Worm (Caenorhabditis elegans) whole organism, L2 larva: ENCODE results near the gene cal-1.

Experiments used
- C34F6.9 ChIP-seq: fragments of 150-350 bp; optimal IDR thresholded peaks from 2 replicates; lab custom pipeline; 2014; ENCODE audit warnings: missing biosample characterization, missing genetic modification characterization
- F13H6.1 ChIP-seq: sonication (generic microtip); optimal IDR thresholded peaks from 2 replicates; lab custom pipeline; 2016; ENCODE audit warnings: missing genetic modification characterization, missing compliant biosample characterization
- R02D3.7 ChIP-seq: fragments of 150-350 bp; optimal IDR thresholded peaks from 2 replicates; lab custom pipeline; 2014; ENCODE audit warnings: missing biosample characterization, missing genetic modification characterization
- Y55F3AM.14 ChIP-seq: fragments of 200-800 bp; sonication (Bioruptor generic); optimal IDR thresholded peaks from 2 replicates; lab custom pipeline; 2018; ENCODE audit warnings: mild to moderate bottlenecking, missing genetic modification characterization, missing compliant biosample characterization
- ZK546.5 ChIP-seq: sonication (generic microtip); optimal IDR thresholded peaks from 2 replicates; lab custom pipeline; 2017; ENCODE audit warnings: missing biosample characterization, missing genetic modification characterization
- alr-1 ChIP-seq: fragments of 150-350 bp; optimal IDR thresholded peaks from 2 replicates; lab custom pipeline; 2014; ENCODE audit warnings: missing biosample characterization, missing genetic modification characterization
- aly-2 ChIP-seq: fragments of 150-350 bp; optimal IDR thresholded peaks from 2 replicates; lab custom pipeline; 2014; ENCODE audit warnings: missing biosample characterization, missing genetic modification characterization
- ama-1 ChIP-seq: fragments of 150-350 bp; optimal IDR thresholded peaks from 2 replicates; lab custom pipeline; 2018; ENCODE audit warnings: inconsistent platforms
- blmp-1 ChIP-seq: sonication (generic microtip); optimal IDR thresholded peaks from 2 replicates; lab custom pipeline; 2017; ENCODE audit warnings: missing genetic modification characterization, mild to moderate bottlenecking, missing compliant biosample characterization, antibody characterized with exemption, moderate library complexity; ENCODE audit not compliant: insufficient read depth
- ceh-16 ChIP-seq: fragments of 150-350 bp; optimal IDR thresholded peaks from 2 replicates; lab custom pipeline; 2014; ENCODE audit warnings: missing biosample characterization, missing genetic modification characterization
- ceh-82 ChIP-seq: fragments of 150-350 bp; optimal IDR thresholded peaks from 2 replicates; lab custom pipeline; 2014; ENCODE audit warnings: missing biosample characterization, missing genetic modification characterization
- crh-2 ChIP-seq: sonication (generic microtip); optimal IDR thresholded peaks from 2 replicates; lab custom pipeline; 2017; ENCODE audit warnings: missing biosample characterization, missing genetic modification characterization
- dmd-4 ChIP-seq: sonication (generic microtip); optimal IDR thresholded peaks from 2 replicates; lab custom pipeline; 2017; ENCODE audit warnings: missing biosample characterization, missing genetic modification characterization
- egl-27 ChIP-seq: sonication (generic microtip); optimal IDR thresholded peaks from 3 replicates; lab custom pipeline; 2017; ENCODE audit warnings: missing biosample characterization, missing genetic modification reagents, missing genetic modification characterization
- elt-1 ChIP-seq: fragments of 150-350 bp; optimal IDR thresholded peaks from 2 replicates; lab custom pipeline; 2014; ENCODE audit warnings: missing biosample characterization, missing genetic modification characterization
- fos-1 ChIP-seq: fragments of 150-350 bp; optimal IDR thresholded peaks from 2 replicates; lab custom pipeline; 2014; ENCODE audit warnings: missing biosample characterization, missing genetic modification characterization
- gmeb-1 ChIP-seq: fragments of 150-350 bp; optimal IDR thresholded peaks from 2 replicates; lab custom pipeline; 2014; ENCODE audit warnings: missing biosample characterization, missing genetic modification characterization
- lin-11 ChIP-seq: fragments of 150-350 bp; sonication (generic microtip); optimal IDR thresholded peaks from 2 replicates; lab custom pipeline; 2014; ENCODE audit warnings: missing biosample characterization, missing genetic modification characterization, inconsistent platforms, mixed read lengths
- lin-13 ChIP-seq: fragments of 150-350 bp; optimal IDR thresholded peaks from 2 replicates; lab custom pipeline; 2014; ENCODE audit warnings: missing biosample characterization, missing genetic modification reagents, missing genetic modification characterization
- lin-39 ChIP-seq: fragments of 150-350 bp; optimal IDR thresholded peaks from 2 replicates; lab custom pipeline; 2014; ENCODE audit warnings: missing biosample characterization, missing genetic modification reagents, missing genetic modification characterization
- lsy-2 ChIP-seq, 2 experiments: fragments of 150-350 bp in 1 of 2; sonication (generic microtip) in 1 of 2; optimal IDR thresholded peaks; 2 replicates each; lab custom pipeline; 2014 to 2017; ENCODE audit warnings: missing biosample characterization in 2 of 2, missing genetic modification characterization in 2 of 2
- mbf-1 ChIP-seq: sonication (generic microtip); optimal IDR thresholded peaks from 2 replicates; lab custom pipeline; 2017; ENCODE audit warnings: missing biosample characterization, missing genetic modification characterization
- mdl-1 ChIP-seq, 2 experiments: fragments of 150-350 bp in 1 of 2; sonication (generic microtip) in 1 of 2; optimal IDR thresholded peaks; 2 replicates each; lab custom pipeline; 2017; ENCODE audit warnings: missing biosample characterization in 2 of 2, missing genetic modification characterization in 2 of 2
- nhr-10 ChIP-seq: sonication (generic microtip); optimal IDR thresholded peaks from 2 replicates; lab custom pipeline; 2017; ENCODE audit warnings: missing biosample characterization, missing genetic modification characterization
- nhr-11 ChIP-seq: fragments of 150-350 bp; optimal IDR thresholded peaks from 2 replicates; lab custom pipeline; 2014; ENCODE audit warnings: missing biosample characterization, missing genetic modification characterization
- nhr-12 ChIP-seq: fragments of 150-350 bp; optimal IDR thresholded peaks from 2 replicates; lab custom pipeline; 2014; ENCODE audit warnings: missing biosample characterization, missing genetic modification characterization
- nhr-129 ChIP-seq: fragments of 150-350 bp; optimal IDR thresholded peaks from 2 replicates; lab custom pipeline; 2014; ENCODE audit warnings: missing biosample characterization, missing genetic modification characterization
- nhr-21 ChIP-seq: fragments of 150-350 bp; optimal IDR thresholded peaks from 2 replicates; lab custom pipeline; 2014; ENCODE audit warnings: missing biosample characterization, missing genetic modification characterization
- nhr-23 ChIP-seq: fragments of 150-350 bp; optimal IDR thresholded peaks from 2 replicates; lab custom pipeline; 2014; ENCODE audit warnings: missing biosample characterization, missing genetic modification reagents, missing genetic modification characterization
- nhr-237 ChIP-seq: fragments of 150-350 bp; optimal IDR thresholded peaks from 2 replicates; lab custom pipeline; 2014; ENCODE audit warnings: missing biosample characterization, missing genetic modification characterization
- nhr-25 ChIP-seq: fragments of 150-350 bp; sonication (generic microtip); optimal IDR thresholded peaks from 3 replicates; lab custom pipeline; 2014; ENCODE audit warnings: missing biosample characterization, missing genetic modification characterization
- nhr-6 ChIP-seq: fragments of 150-350 bp; optimal IDR thresholded peaks from 2 replicates; lab custom pipeline; 2014; ENCODE audit warnings: missing biosample characterization, missing genetic modification characterization
- nhr-77 ChIP-seq: fragments of 150-350 bp; optimal IDR thresholded peaks from 2 replicates; lab custom pipeline; 2014; ENCODE audit warnings: missing biosample characterization, missing genetic modification characterization
- peb-1 ChIP-seq: fragments of 150-350 bp; optimal IDR thresholded peaks from 2 replicates; lab custom pipeline; 2014; ENCODE audit warnings: missing biosample characterization, missing genetic modification characterization
- sem-4 ChIP-seq: fragments of 150-350 bp; optimal IDR thresholded peaks from 2 replicates; lab custom pipeline; 2014; ENCODE audit warnings: missing biosample characterization, missing genetic modification reagents, missing genetic modification characterization
- sma-3 ChIP-seq: sonication (generic microtip); optimal IDR thresholded peaks from 2 replicates; lab custom pipeline; 2016; ENCODE audit warnings: missing genetic modification reagents, missing genetic modification characterization, missing compliant biosample characterization
- sma-9 ChIP-seq, 2 experiments: fragments of 150-350 bp in 1 of 2; sonication (generic microtip) in 1 of 2; optimal IDR thresholded peaks; 2 replicates each; lab custom pipeline; 2014 to 2016; ENCODE audit warnings: missing genetic modification characterization in 2 of 2, mild to moderate bottlenecking in 1 of 2, missing biosample characterization in 1 of 2, missing compliant biosample characterization in 1 of 2, missing genetic modification reagents in 1 of 2, moderate library complexity in 1 of 2
- snpc-4 ChIP-seq: fragments of 150-350 bp; optimal IDR thresholded peaks from 2 replicates; lab custom pipeline; 2014; ENCODE audit warnings: missing biosample characterization, missing genetic modification characterization
- unc-39 ChIP-seq: fragments of 150-350 bp; optimal IDR thresholded peaks from 2 replicates; lab custom pipeline; 2014; ENCODE audit warnings: missing biosample characterization, missing genetic modification characterization
- unc-55 ChIP-seq: fragments of 150-350 bp; sonication (generic microtip); optimal IDR thresholded peaks from 3 replicates; lab custom pipeline; 2014; ENCODE audit warnings: missing biosample characterization, missing genetic modification reagents, missing genetic modification characterization
- unc-62 ChIP-seq: fragments of 150-350 bp; optimal IDR thresholded peaks from 2 replicates; lab custom pipeline; 2014; ENCODE audit warnings: missing biosample characterization, missing genetic modification reagents, missing genetic modification characterization
- zag-1 ChIP-seq: fragments of 150-350 bp; optimal IDR thresholded peaks from 2 replicates; lab custom pipeline; 2014; ENCODE audit warnings: missing biosample characterization, missing genetic modification characterization
- ztf-1 ChIP-seq: fragments of 200-800 bp; sonication (Bioruptor generic); conservative IDR thresholded peaks from 2 replicates; pipeline ENCODE4 v1.3.6; 2022; ENCODE audit warnings: missing genetic modification characterization, missing compliant biosample characterization
- ztf-11 ChIP-seq: sonication (generic microtip); optimal IDR thresholded peaks from 2 replicates; lab custom pipeline; 2017; ENCODE audit warnings: missing biosample characterization, missing genetic modification characterization
- ztf-4 ChIP-seq: fragments of 150-350 bp; optimal IDR thresholded peaks from 2 replicates; lab custom pipeline; 2014; ENCODE audit warnings: missing biosample characterization, missing genetic modification characterization

Gene cal-1

DNA sequence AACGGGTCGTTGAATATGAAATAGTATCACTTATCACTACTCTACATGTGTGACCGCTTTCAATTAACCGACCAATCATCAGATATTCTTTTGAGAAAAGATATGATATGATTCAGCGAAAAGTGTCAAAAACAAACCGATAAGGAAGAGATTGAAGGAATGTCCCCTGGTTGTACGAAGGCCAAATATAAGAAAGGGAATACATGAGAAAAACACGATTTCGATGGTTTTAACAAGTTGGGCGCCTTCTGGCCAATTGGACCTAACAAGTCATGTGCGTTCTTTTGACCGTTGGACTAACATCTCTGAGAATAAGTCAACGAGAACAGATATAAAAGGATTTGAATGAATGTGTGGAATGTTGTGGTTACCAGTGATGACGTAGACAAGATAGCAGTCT is 38.8 kb upstream of the cal-1 start:
- TF ChIP-seq ama-1 (lab: Kevin White, UChicago) (peak; percentile 24), nhr-10 (no peak), gmeb-1 (peak; percentile 13), dmd-4 (tag; lab: Kevin White, UChicago) (no peak), C34F6.9 (tag; lab: Kevin White, UChicago) (no peak), nhr-129 (tag; lab: Kevin White, UChicago) (peak; percentile 47), sma-9 (GFP tag; optimal IDR thresholded peaks at IDR 0.05; lab: Kevin White, UChicago) (peak; percentile 51), sma-9 (tag; optimal IDR thresholded peaks at IDR 0.05; lab: Kevin White, UChicago) (no peak), nhr-21 (peak; percentile 58), sma-3 (GFP tag; lab: Kevin White, UChicago) (peak; percentile 78), alr-1 (tag; lab: Kevin White, UChicago) (no peak), blmp-1 (peak; percentile 38)

DNA sequence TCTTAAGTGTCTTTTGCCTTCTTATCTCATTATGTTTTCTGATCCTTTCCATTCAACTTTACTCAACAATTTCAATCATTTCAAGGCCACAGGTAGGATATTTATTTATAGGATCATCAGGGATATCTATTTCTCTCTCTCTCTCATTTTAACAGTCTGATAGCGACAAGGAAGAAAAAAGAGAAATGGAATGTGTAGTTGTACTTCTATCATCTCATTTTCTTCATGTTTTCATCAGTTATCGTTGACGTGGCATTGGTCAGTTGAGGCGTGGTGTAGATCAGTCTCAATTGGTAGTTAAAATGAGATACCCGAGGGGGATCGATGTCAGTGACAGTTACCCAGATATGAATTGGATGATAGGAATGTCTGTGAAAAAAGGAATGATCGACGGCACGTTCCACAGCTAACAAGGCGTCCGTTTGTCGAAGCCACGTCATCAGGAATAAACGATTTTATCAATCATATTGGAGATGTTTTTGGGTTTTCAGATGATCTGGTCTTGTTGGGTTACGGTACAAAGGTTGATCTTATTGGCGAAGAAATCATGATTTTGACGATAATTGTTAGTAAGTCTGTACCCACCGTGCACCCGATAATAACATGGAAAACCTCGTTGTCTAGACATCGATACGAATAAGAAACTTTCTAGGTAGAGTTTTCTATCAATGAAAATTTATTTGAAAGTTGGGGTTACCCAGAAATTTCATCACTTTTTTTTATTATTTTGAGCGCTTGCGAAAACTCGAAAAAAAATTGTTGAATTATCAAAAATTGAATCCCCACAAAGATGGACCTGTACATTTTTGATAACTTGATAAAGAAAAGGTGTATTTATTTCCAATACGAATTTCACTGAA is 37.4 kb upstream of the cal-1 start:
- TF ChIP-seq nhr-129 (tag; lab: Kevin White, UChicago) = peak; percentile 34
- TF ChIP-seq sma-3 (GFP tag; lab: Kevin White, UChicago) = peak; percentile 80
- TF ChIP-seq gmeb-1 = peak; percentile 39
- no peak for TF ChIP-seq lin-13 (GFP tag; lab: Kevin White, UChicago)
- peak; percentile 85 for TF ChIP-seq blmp-1
- TF ChIP-seq fos-1 = peak; percentile 15
- TF ChIP-seq nhr-21 = peak; percentile 81
- peak; percentile 82 for TF ChIP-seq sma-9 (GFP tag; optimal IDR thresholded peaks at IDR 0.05; lab: Kevin White, UChicago)
- no peak for TF ChIP-seq sma-9 (tag; optimal IDR thresholded peaks at IDR 0.05; lab: Kevin White, UChicago)
- TF ChIP-seq crh-2 (tag; lab: Kevin White, UChicago) = peak; percentile 93
- TF ChIP-seq nhr-77 (tag; lab: Kevin White, UChicago) = no peak
- no peak for TF ChIP-seq ztf-11
- peak; percentile 76 for TF ChIP-seq nhr-25
- TF ChIP-seq egl-27 = peak; percentile 83

DNA sequence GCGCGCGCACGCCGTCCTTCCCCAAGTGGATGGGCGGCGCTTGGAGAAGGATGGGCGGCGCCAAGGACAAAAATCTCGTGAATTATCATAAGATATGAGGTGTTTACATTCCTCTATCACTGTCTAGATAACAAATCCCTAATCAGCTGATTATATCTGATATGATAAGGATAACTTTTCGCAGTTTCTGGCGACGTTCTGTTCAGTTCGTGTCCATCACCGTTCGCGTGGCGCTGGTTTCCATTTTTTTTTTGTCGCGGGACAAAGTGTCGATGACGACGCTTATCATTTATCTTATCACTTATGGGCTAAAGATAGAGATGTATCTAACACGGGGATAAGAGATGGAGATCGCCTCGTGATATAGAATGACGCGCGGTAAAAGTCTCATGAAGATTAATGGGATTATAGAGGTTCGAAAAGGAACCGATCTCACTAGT is 36.3 kb upstream of the cal-1 start:
- TF ChIP-seq sma-3 (GFP tag; lab: Kevin White, UChicago) (peak; percentile 67), snpc-4 (tag; lab: Kevin White, UChicago) (no peak), blmp-1 (peak; percentile 60), mbf-1 (tag; lab: Kevin White, UChicago) (no peak), nhr-23 (tag; lab: Kevin White, UChicago) (no peak), unc-39 (tag; lab: Kevin White, UChicago) (no peak), ztf-11 (no peak), Y55F3AM.14 (GFP tag; lab: Kevin White, UChicago) (peak; percentile 2), crh-2 (tag; lab: Kevin White, UChicago) (no peak), sem-4 (tag; lab: Kevin White, UChicago) (no peak), zag-1 (no peak), lin-39 (tag; lab: Kevin White, UChicago) (no peak), mdl-1 (tag; optimal IDR thresholded peaks at IDR 0.05; lab: Kevin White, UChicago) (peak; percentile 30 to 45), nhr-10 (no peak), dmd-4 (tag; lab: Kevin White, UChicago) (no peak), egl-27 (peak; percentile 66), nhr-21 (peak; percentile 90), elt-1 (tag; lab: Kevin White, UChicago) (no peak), lsy-2 (tag; optimal IDR thresholded peaks at IDR 0.05; lab: Kevin White, UChicago) (peak in 1 of 2 experiments; percentile 34), C34F6.9 (tag; lab: Kevin White, UChicago) (no peak), nhr-11 (tag; lab: Kevin White, UChicago) (no peak), ceh-16 (no peak), nhr-129 (tag; lab: Kevin White, UChicago) (no peak), nhr-77 (tag; lab: Kevin White, UChicago) (no peak), unc-62 (GFP tag; lab: Kevin White, UChicago) (no peak), R02D3.7 (tag; lab: Kevin White, UChicago) (no peak), ceh-82 (tag; lab: Kevin White, UChicago) (no peak), nhr-237 (no peak), nhr-12 (tag; lab: Kevin White, UChicago) (no peak), lin-11 (no peak), fos-1 (peak; percentile 49), gmeb-1 (peak; percentile 12), nhr-25 (peak; percentile 57), ztf-4 (tag; lab: Kevin White, UChicago) (no peak), F13H6.1 (tag; lab: Kevin White, UChicago) (peak; percentile 7), unc-55 (GFP tag; lab: Kevin White, UChicago) (no peak), peb-1 (no peak), nhr-6 (tag; lab: Kevin White, UChicago) (no peak), ztf-1 (no peak), ama-1 (lab: Kevin White, UChicago) (no peak), aly-2 (tag; lab: Kevin White, UChicago) (no peak), ZK546.5 (no peak), sma-9 (GFP tag; optimal IDR thresholded peaks at IDR 0.05; lab: Kevin White, UChicago) (peak; percentile 70), sma-9 (tag; optimal IDR thresholded peaks at IDR 0.05; lab: Kevin White, UChicago) (no peak)
